Worm (Caenorhabditis elegans) whole organism, L3 larva: ENCODE measurements around the gene egl-19.

Source experiments
- R02D3.7 ChIP-seq: fragments of 150-350 bp; optimal IDR thresholded peaks from 2 replicates; lab custom pipeline; 2014; ENCODE audit warnings: missing biosample characterization, missing genetic modification characterization
- aly-2 ChIP-seq: fragments of 150-350 bp; optimal IDR thresholded peaks from 2 replicates; lab custom pipeline; 2014; ENCODE audit warnings: missing biosample characterization, missing genetic modification characterization
- ama-1 ChIP-seq: fragments of 150-350 bp; optimal IDR thresholded peaks from 2 replicates; lab custom pipeline; 2018
- ceh-16 ChIP-seq: sonication (generic microtip); optimal IDR thresholded peaks from 2 replicates; lab custom pipeline; 2017; ENCODE audit warnings: missing biosample characterization, missing genetic modification characterization
- ceh-28 ChIP-seq: fragments of 150-350 bp; optimal IDR thresholded peaks from 2 replicates; lab custom pipeline; 2014; ENCODE audit warnings: missing biosample characterization, missing genetic modification reagents, missing genetic modification characterization
- ceh-82 ChIP-seq: fragments of 150-350 bp; optimal IDR thresholded peaks from 2 replicates; lab custom pipeline; 2014; ENCODE audit warnings: missing biosample characterization, missing genetic modification characterization
- ceh-9 ChIP-seq: sonication (generic microtip); optimal IDR thresholded peaks from 2 replicates; lab custom pipeline; 2018; ENCODE audit warnings: missing biosample characterization, missing genetic modification characterization
- daf-12 ChIP-seq: fragments of 150-350 bp; optimal IDR thresholded peaks from 2 replicates; lab custom pipeline; 2014; ENCODE audit warnings: missing biosample characterization, missing genetic modification reagents, missing genetic modification characterization
- egl-5 ChIP-seq: fragments of 150-350 bp; optimal IDR thresholded peaks from 2 replicates; lab custom pipeline; 2017; ENCODE audit warnings: missing biosample characterization, missing genetic modification reagents, missing genetic modification characterization, inconsistent platforms
- elt-3 ChIP-seq, 3 experiments: fragments of 150-350 bp in 1 of 3; sonication (generic microtip) in 2 of 3; optimal IDR thresholded peaks; 2 replicates in 2 of 3; 4 replicates in 1 of 3; lab custom pipeline; 2014 to 2017; ENCODE audit warnings: missing biosample characterization in 3 of 3, missing genetic modification characterization in 3 of 3
- eor-1 ChIP-seq, 2 experiments: fragments of 150-350 bp; optimal IDR thresholded peaks; 2 replicates each; lab custom pipeline; 2014 to 2018; ENCODE audit warnings: missing biosample characterization in 2 of 2, missing genetic modification characterization in 2 of 2
- fkh-10 ChIP-seq: sonication (generic microtip); optimal IDR thresholded peaks from 2 replicates; lab custom pipeline; 2017; ENCODE audit warnings: missing biosample characterization, missing genetic modification reagents, missing genetic modification characterization
- fkh-2 ChIP-seq: fragments of 150-350 bp; optimal IDR thresholded peaks from 2 replicates; lab custom pipeline; 2014; ENCODE audit warnings: missing biosample characterization, missing genetic modification reagents, missing genetic modification characterization
- fos-1 ChIP-seq: fragments of 150-350 bp; optimal IDR thresholded peaks from 2 replicates; lab custom pipeline; 2014; ENCODE audit warnings: missing biosample characterization, missing genetic modification characterization
- hmg-11 ChIP-seq: sonication (generic microtip); optimal IDR thresholded peaks from 2 replicates; lab custom pipeline; 2016; ENCODE audit warnings: missing genetic modification characterization, missing compliant biosample characterization
- jun-1 ChIP-seq: fragments of 150-350 bp; optimal IDR thresholded peaks from 2 replicates; lab custom pipeline; 2014; ENCODE audit warnings: missing biosample characterization, missing genetic modification reagents, missing genetic modification characterization
- lin-15B ChIP-seq: fragments of 150-350 bp; optimal IDR thresholded peaks from 2 replicates; lab custom pipeline; 2014; ENCODE audit warnings: missing biosample characterization, missing genetic modification characterization
- lin-39 ChIP-seq: fragments of 150-350 bp; optimal IDR thresholded peaks from 2 replicates; lab custom pipeline; 2018; ENCODE audit warnings: missing biosample characterization, missing genetic modification reagents, missing genetic modification characterization
- lsy-12 ChIP-seq: sonication (generic microtip); optimal IDR thresholded peaks from 2 replicates; lab custom pipeline; 2016; ENCODE audit warnings: mild to moderate bottlenecking, missing genetic modification characterization, missing compliant biosample characterization
- mdl-1 ChIP-seq: fragments of 150-350 bp; optimal IDR thresholded peaks from 2 replicates; lab custom pipeline; 2014; ENCODE audit warnings: missing biosample characterization, missing genetic modification characterization
- nfya-1 ChIP-seq: sonication (generic microtip); optimal IDR thresholded peaks from 2 replicates; lab custom pipeline; 2017; ENCODE audit warnings: missing genetic modification characterization, mild to moderate bottlenecking, missing compliant biosample characterization, antibody characterized with exemption, moderate library complexity; ENCODE audit not compliant: insufficient read depth
- nhr-12 ChIP-seq: fragments of 150-350 bp; optimal IDR thresholded peaks from 2 replicates; lab custom pipeline; 2014; ENCODE audit warnings: missing biosample characterization, missing genetic modification characterization
- nhr-23 ChIP-seq: fragments of 150-350 bp; optimal IDR thresholded peaks from 2 replicates; lab custom pipeline; 2014; ENCODE audit warnings: missing biosample characterization, missing genetic modification reagents, missing genetic modification characterization
- nhr-237 ChIP-seq: fragments of 150-350 bp; optimal IDR thresholded peaks from 2 replicates; lab custom pipeline; 2014; ENCODE audit warnings: missing biosample characterization, missing genetic modification characterization
- nhr-25 ChIP-seq: sonication (generic microtip); optimal IDR thresholded peaks from 2 replicates; lab custom pipeline; 2017; ENCODE audit warnings: missing biosample characterization, missing genetic modification characterization
- nhr-28 ChIP-seq: fragments of 150-350 bp; optimal IDR thresholded peaks from 2 replicates; lab custom pipeline; 2014; ENCODE audit warnings: missing biosample characterization, missing genetic modification characterization
- nhr-67 ChIP-seq: fragments of 150-350 bp; optimal IDR thresholded peaks from 2 replicates; lab custom pipeline; 2014; ENCODE audit warnings: missing biosample characterization, missing genetic modification characterization
- nhr-76 ChIP-seq: fragments of 150-350 bp; sonication (generic microtip); optimal IDR thresholded peaks from 5 replicates; lab custom pipeline; 2014; ENCODE audit warnings: missing biosample characterization, missing genetic modification characterization
- nhr-77 ChIP-seq: fragments of 150-350 bp; optimal IDR thresholded peaks from 2 replicates; lab custom pipeline; 2014; ENCODE audit warnings: missing biosample characterization, missing genetic modification characterization
- pha-4 ChIP-seq: fragments of 150-350 bp; optimal IDR thresholded peaks from 2 replicates; lab custom pipeline; 2014; ENCODE audit warnings: missing biosample characterization, missing genetic modification reagents, missing genetic modification characterization
- pqm-1 ChIP-seq: fragments of 150-350 bp; optimal IDR thresholded peaks from 2 replicates; lab custom pipeline; 2017; ENCODE audit warnings: missing biosample characterization, missing genetic modification characterization, inconsistent platforms
- skn-1 ChIP-seq: fragments of 150-350 bp; optimal IDR thresholded peaks from 2 replicates; lab custom pipeline; 2014; ENCODE audit warnings: missing biosample characterization, missing genetic modification characterization
- tbx-2 ChIP-seq: sonication (generic microtip); optimal IDR thresholded peaks from 2 replicates; lab custom pipeline; 2016; ENCODE audit warnings: mild to moderate bottlenecking, missing genetic modification characterization, missing compliant biosample characterization
- unc-62 ChIP-seq: fragments of 150-350 bp; sonication (generic microtip); optimal IDR thresholded peaks from 4 replicates; lab custom pipeline; 2014; ENCODE audit warnings: missing biosample characterization, missing genetic modification reagents, missing genetic modification characterization
- ztf-11 ChIP-seq: fragments of 150-350 bp; optimal IDR thresholded peaks from 2 replicates; lab custom pipeline; 2014; ENCODE audit warnings: missing biosample characterization, missing genetic modification characterization
- ztf-4 ChIP-seq: fragments of 150-350 bp; optimal IDR thresholded peaks from 2 replicates; lab custom pipeline; 2014; ENCODE audit warnings: missing biosample characterization, missing genetic modification characterization

The egl-19 gene

ce11 chrIV:7386835-7387551, 18.4 kb upstream of the egl-19 start:
- no peak for TF ChIP-seq ceh-16 (tag; lab: Kevin White, UChicago)
- TF ChIP-seq nhr-67 = no peak
- TF ChIP-seq pha-4 (tag; lab: Kevin White, UChicago) = no peak
- no peak for TF ChIP-seq skn-1
- TF ChIP-seq nfya-1 (tag; lab: Kevin White, UChicago) = peak; percentile 82
- TF ChIP-seq elt-3 (tag; optimal IDR thresholded peaks at IDR 0.05; lab: Kevin White, UChicago) = no peak
- TF ChIP-seq fos-1 = no peak
- TF ChIP-seq daf-12 = no peak
- peak; percentile 8 for TF ChIP-seq lsy-12 (tag; lab: Kevin White, UChicago)
- TF ChIP-seq ztf-4 = no peak
- TF ChIP-seq mdl-1 (tag; lab: Kevin White, UChicago) = no peak
- TF ChIP-seq lin-15B = peak; percentile 17
- peak; percentile 11 for TF ChIP-seq nhr-23 (tag; lab: Kevin White, UChicago)
- TF ChIP-seq hmg-11 = peak; percentile 90
- no peak for TF ChIP-seq jun-1 (tag; lab: Kevin White, UChicago)
- no peak for TF ChIP-seq nhr-76 (tag; lab: Kevin White, UChicago)
- TF ChIP-seq nhr-28 (tag; lab: Kevin White, UChicago) = no peak
- TF ChIP-seq tbx-2 (tag; lab: Kevin White, UChicago) = peak; percentile 40
- TF ChIP-seq ceh-9 = no peak
- no peak for TF ChIP-seq fkh-2 (tag; lab: Kevin White, UChicago)
- no peak for TF ChIP-seq pqm-1 (tag; lab: Kevin White, UChicago)
- TF ChIP-seq nhr-25 (tag; lab: Kevin White, UChicago) = peak; percentile 44
- TF ChIP-seq lin-39 (tag; lab: Kevin White, UChicago) = peak; percentile 71
- no peak for TF ChIP-seq aly-2 (tag; lab: Kevin White, UChicago)
- no peak for TF ChIP-seq ztf-11 (tag; lab: Kevin White, UChicago)
- TF ChIP-seq ceh-82 = no peak
- TF ChIP-seq eor-1 (tag; optimal IDR thresholded peaks at IDR 0.05; lab: Kevin White, UChicago) = no peak
- TF ChIP-seq fkh-10 (GFP tag; lab: Kevin White, UChicago) = no peak
- TF ChIP-seq R02D3.7 (tag; lab: Kevin White, UChicago) = no peak
- no peak for TF ChIP-seq unc-62 (GFP tag; lab: Kevin White, UChicago)

ce11 chrIV:7388843-7389242, 16.5 kb upstream of the egl-19 start, which contains the start of gene mob-3:
Gene mob-3, minus strand, starts transcription at chrIV:7388943.
- TF ChIP-seq nhr-12 (tag; lab: Kevin White, UChicago) = no peak
- no peak for TF ChIP-seq ztf-4
- TF ChIP-seq ceh-28 = no peak
- no peak for TF ChIP-seq skn-1
- no peak for TF ChIP-seq pha-4 (tag; lab: Kevin White, UChicago)
- TF ChIP-seq hmg-11 = no peak
- TF ChIP-seq nhr-67 = no peak
- TF ChIP-seq eor-1 (tag; optimal IDR thresholded peaks at IDR 0.05; lab: Kevin White, UChicago) = no peak
- no peak for TF ChIP-seq nhr-76 (tag; lab: Kevin White, UChicago)
- no peak for TF ChIP-seq fkh-10 (GFP tag; lab: Kevin White, UChicago)
- no peak for TF ChIP-seq daf-12
- TF ChIP-seq, all 47 proteins: peak for 0

DNA sequence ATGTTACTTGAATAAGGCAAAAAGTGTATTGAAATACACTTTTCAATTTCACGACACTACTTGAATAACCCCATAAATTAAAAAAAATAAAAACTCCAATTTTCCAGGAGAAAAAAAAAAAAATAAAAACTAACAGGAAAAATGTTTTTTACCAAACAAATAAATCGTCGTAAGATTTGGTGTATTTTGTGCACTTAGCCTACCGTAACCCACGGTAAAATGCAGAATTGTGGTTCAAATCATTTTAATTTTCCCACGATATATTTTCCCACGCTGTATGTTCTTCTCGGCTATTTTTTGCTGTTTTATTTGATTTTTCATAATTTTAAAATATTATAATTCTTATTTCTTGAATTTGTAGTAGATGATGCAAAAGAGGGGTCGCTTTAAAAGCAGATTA, 15.7 kb upstream of the egl-19 start:
- TF ChIP-seq hmg-11 (no peak), nhr-76 (tag; lab: Kevin White, UChicago) (no peak), R02D3.7 (tag; lab: Kevin White, UChicago) (no peak), unc-62 (GFP tag; lab: Kevin White, UChicago) (no peak), nhr-28 (tag; lab: Kevin White, UChicago) (no peak), lsy-12 (tag; lab: Kevin White, UChicago) (no peak), ceh-82 (no peak), mdl-1 (tag; lab: Kevin White, UChicago) (no peak), nhr-77 (tag; lab: Kevin White, UChicago) (no peak)

- TF ChIP-seq egl-5 (peak; percentile 19), nfya-1 (tag; lab: Kevin White, UChicago) (peak; percentile 66), tbx-2 (tag; lab: Kevin White, UChicago) (no peak), pha-4 (tag; lab: Kevin White, UChicago) (no peak), hmg-11 (peak; percentile 59), fos-1 (no peak), lin-39 (tag; lab: Kevin White, UChicago) (peak; percentile 66), nhr-237 (no peak), ama-1 (no peak)
- TF ChIP-seq, all 47 proteins: peak for 4
Observed at ce11 chrIV:7390126-7390766, 15.1 kb upstream of the egl-19 start.
